ENCODE assay signal across 5 fruit fly cellular contexts in genomic region chr3R:21365262-21365661, dm6.
TF ChIP-seq lines count a peak whose summit lies in the region.

No protein-coding gene starts in this region.

- peak; percentile 52 for TF ChIP-seq CTCF in whole organism, embryonic (GFP tag; optimal IDR thresholded peaks at IDR 0.05; lab: Kevin White, UChicago)

TF ChIP-seq in whole organism, adult, 20 proteins besides CTCF, POLR2A, EP300 and RAD21 (continues in another document):
- TF ChIP-seq cnc (optimal IDR thresholded peaks at IDR 0.05; lab: Kevin White, UChicago) = no peak
- TF ChIP-seq kay (GFP tag; lab: Kevin White, UChicago; ENCODE audit: borderline replicate concordance) = no peak
- peak; percentile 79 for TF ChIP-seq tj (GFP tag; optimal IDR thresholded peaks at IDR 0.05; lab: Kevin White, UChicago)
- peak; percentile 94 for TF ChIP-seq Clk (GFP tag; optimal IDR thresholded peaks at IDR 0.05; lab: Kevin White, UChicago)
- TF ChIP-seq CG12768 (GFP tag; optimal IDR thresholded peaks at IDR 0.05; lab: Kevin White, UChicago) = peak; percentile 98
- TF ChIP-seq bab1 (GFP tag; optimal IDR thresholded peaks at IDR 0.05; lab: Kevin White, UChicago) = peak; percentile 93
- peak; percentile 97 for TF ChIP-seq ovo (GFP tag; optimal IDR thresholded peaks at IDR 0.05; lab: Kevin White, UChicago)
- TF ChIP-seq toe (GFP tag; optimal IDR thresholded peaks at IDR 0.05; lab: Kevin White, UChicago) = peak; percentile 99
- peak; percentile 92 for TF ChIP-seq Mnt (GFP tag; optimal IDR thresholded peaks at IDR 0.05; lab: Kevin White, UChicago)
- TF ChIP-seq CG1620 (GFP tag; optimal IDR thresholded peaks at IDR 0.05; lab: Kevin White, UChicago) = peak; percentile 97
- peak; percentile 97 for TF ChIP-seq CG7101 (tag; optimal IDR thresholded peaks at IDR 0.05; lab: Kevin White, UChicago)
- peak; percentile 97 for TF ChIP-seq CG7045 (GFP tag; optimal IDR thresholded peaks at IDR 0.05; lab: Kevin White, UChicago)
- TF ChIP-seq CG11617 (GFP tag; optimal IDR thresholded peaks at IDR 0.05; lab: Kevin White, UChicago) = peak; percentile 97
- TF ChIP-seq pad (GFP tag; optimal IDR thresholded peaks at IDR 0.05; lab: Kevin White, UChicago) = peak; percentile 90
- TF ChIP-seq cic (GFP tag; optimal IDR thresholded peaks at IDR 0.05; lab: Kevin White, UChicago) = peak; percentile 63
- TF ChIP-seq Hr96 (GFP tag; optimal IDR thresholded peaks at IDR 0.05; lab: Kevin White, UChicago) = no peak
- peak; percentile 96 for TF ChIP-seq Crg-1 (GFP tag; optimal IDR thresholded peaks at IDR 0.05; lab: Kevin White, UChicago)
- peak; percentile 93 for TF ChIP-seq CG33017 (tag; optimal IDR thresholded peaks at IDR 0.05; lab: Kevin White, UChicago)

TF ChIP-seq in whole organism, embryonic, 481 proteins besides CTCF, POLR2A, EP300 and RAD21 (continues in another document):
- TF ChIP-seq ewg (GFP tag; optimal IDR thresholded peaks at IDR 0.05; lab: Kevin White, UChicago) (peak; percentile 90), CoRest (tag; optimal IDR thresholded peaks at IDR 0.05; lab: Kevin White, UChicago) (peak; percentile 98), CG10147 (GFP tag; optimal IDR thresholded peaks at IDR 0.05; lab: Kevin White, UChicago) (peak; percentile 93), sens (GFP tag; lab: Kevin White, UChicago) (peak; percentile 98), CG4854 (GFP tag; optimal IDR thresholded peaks at IDR 0.05; lab: Kevin White, UChicago) (peak; percentile 92), dimm (GFP tag; IDR thresholded peaks at IDR 0.05; lab: Robert Waterston, UW) (0 out of 2 replicates have a peak, but pooled peaks have one; percentile 52), CG11247 (GFP tag; IDR thresholded peaks at IDR 0.05; lab: Robert Waterston, UW) (peak; percentile 90), CG14965 (GFP tag; optimal IDR thresholded peaks at IDR 0.05; lab: Kevin White, UChicago; ENCODE audit: borderline replicate concordance) (no peak), CG4617 (GFP tag; optimal IDR thresholded peaks at IDR 0.05; lab: Kevin White, UChicago; ENCODE audit: borderline replicate concordance) (peak; percentile 98), exex (tag; optimal IDR thresholded peaks at IDR 0.05; lab: Kevin White, UChicago) (no peak), da (GFP tag; optimal IDR thresholded peaks at IDR 0.05; lab: Kevin White, UChicago) (peak; percentile 85), wek (GFP tag; optimal IDR thresholded peaks at IDR 0.05; lab: Kevin White, UChicago) (peak; percentile 70), Nf-YA (GFP tag; IDR thresholded peaks at IDR 0.05; lab: Robert Waterston, UW) (peak; percentile 83), CG17802 (tag; optimal IDR thresholded peaks at IDR 0.05; lab: Kevin White, UChicago) (peak; percentile 74), CG3065 (GFP tag; optimal IDR thresholded peaks at IDR 0.05; lab: Kevin White, UChicago) (peak; percentile 91), B-H2 (GFP tag; optimal IDR thresholded peaks at IDR 0.05; lab: Kevin White, UChicago) (peak; percentile 97), CG8290 (GFP tag; optimal IDR thresholded peaks at IDR 0.05; lab: Kevin White, UChicago) (peak; percentile 89), CG8290 (tag; optimal IDR thresholded peaks at IDR 0.05; lab: Kevin White, UChicago) (peak in 1 of 2 experiments; percentile 82)

TF ChIP-seq in whole organism, prepupa, 60 proteins besides CTCF, POLR2A, EP300 and RAD21 (continues in another document):
- TF ChIP-seq CG6792 (GFP tag; optimal IDR thresholded peaks at IDR 0.05; lab: Kevin White, UChicago) = peak; percentile 95
- peak; percentile 93 for TF ChIP-seq Ets96B (tag; optimal IDR thresholded peaks at IDR 0.05; lab: Kevin White, UChicago)
- no peak for TF ChIP-seq net (GFP tag; optimal IDR thresholded peaks at IDR 0.05; lab: Kevin White, UChicago)
- peak in 1 of 2 experiments; percentile 87 for TF ChIP-seq salr (GFP tag; optimal IDR thresholded peaks at IDR 0.05; lab: Kevin White, UChicago)
- peak; percentile 97 for TF ChIP-seq achi (GFP tag; optimal IDR thresholded peaks at IDR 0.05; lab: Kevin White, UChicago)
- TF ChIP-seq fkh (GFP tag; optimal IDR thresholded peaks at IDR 0.05; lab: Kevin White, UChicago) = no peak
- no peak; the same call in 1 of the 3 replicates for TF ChIP-seq CG6163 (GFP tag; IDR thresholded peaks at IDR 0.05; lab: Robert Waterston, UW)
- peak; percentile 98 for TF ChIP-seq CG31627 (GFP tag; optimal IDR thresholded peaks at IDR 0.05; lab: Kevin White, UChicago)
- TF ChIP-seq CG16779 (tag; optimal IDR thresholded peaks at IDR 0.05; lab: Kevin White, UChicago) = no peak
- TF ChIP-seq dac (GFP tag; optimal IDR thresholded peaks at IDR 0.05; lab: Kevin White, UChicago) = no peak
- peak; percentile 89 for TF ChIP-seq Eip93F (GFP tag; optimal IDR thresholded peaks at IDR 0.05; lab: Kevin White, UChicago)
- peak; percentile 96 for TF ChIP-seq CG3919 (GFP tag; optimal IDR thresholded peaks at IDR 0.05; lab: Kevin White, UChicago)
- peak in 1 of 2 experiments; percentile 95 for TF ChIP-seq ss (GFP tag; optimal IDR thresholded peaks at IDR 0.05; lab: Kevin White, UChicago)
- TF ChIP-seq CG4318 (GFP tag; optimal IDR thresholded peaks at IDR 0.05; lab: Kevin White, UChicago) = peak; percentile 94
- peak; percentile 99 for TF ChIP-seq svp (GFP tag; lab: Kevin White, UChicago)
- TF ChIP-seq Eip78C (GFP tag; lab: Kevin White, UChicago) = peak; percentile 99
- TF ChIP-seq Blimp-1 (GFP tag; optimal IDR thresholded peaks at IDR 0.05; lab: Kevin White, UChicago) = peak; percentile 91
- no peak for TF ChIP-seq CG7368 (GFP tag; optimal IDR thresholded peaks at IDR 0.05; lab: Kevin White, UChicago)
- peak; percentile 93 for TF ChIP-seq CG8632 (GFP tag; optimal IDR thresholded peaks at IDR 0.05; lab: Kevin White, UChicago)
- TF ChIP-seq spab (GFP tag; optimal IDR thresholded peaks at IDR 0.05; lab: Kevin White, UChicago) = peak; percentile 91

TF ChIP-seq in whole organism, pupa, 21 proteins besides CTCF, POLR2A, EP300 and RAD21:
- TF ChIP-seq EcR (GFP tag; optimal IDR thresholded peaks at IDR 0.05; lab: Kevin White, UChicago) (peak; percentile 13), CG14655 (GFP tag; optimal IDR thresholded peaks at IDR 0.05; lab: Kevin White, UChicago) (no peak), fd96Ca (GFP tag; IDR thresholded peaks at IDR 0.05; lab: Robert Waterston, UW) (no peak; the same call in 2 of the 3 replicates), CG12605 (GFP tag; IDR thresholded peaks at IDR 0.05; lab: Robert Waterston, UW) (no peak; the same call in 1 of the 2 replicates), Ets98B (GFP tag; IDR thresholded peaks at IDR 0.05; lab: Robert Waterston, UW) (peak; percentile 89), D1 (tag; optimal IDR thresholded peaks at IDR 0.05; lab: Kevin White, UChicago) (no peak), Pif1B (GFP tag; optimal IDR thresholded peaks at IDR 0.05; lab: Kevin White, UChicago) (peak; percentile 92), CG8159 (tag; optimal IDR thresholded peaks at IDR 0.05; lab: Kevin White, UChicago) (peak; percentile 96), CG8301 (tag; optimal IDR thresholded peaks at IDR 0.05; lab: Kevin White, UChicago) (peak; percentile 93), CG9948 (tag; optimal IDR thresholded peaks at IDR 0.05; lab: Kevin White, UChicago) (peak; percentile 94), gl (tag; optimal IDR thresholded peaks at IDR 0.05; lab: Kevin White, UChicago) (peak; percentile 82), Pif1A (GFP tag; optimal IDR thresholded peaks at IDR 0.05; lab: Kevin White, UChicago) (no peak), CG32121 (GFP tag; IDR thresholded peaks at IDR 0.05; lab: Robert Waterston, UW) (peak; percentile 91), CG34367 (tag; optimal IDR thresholded peaks at IDR 0.05; lab: Kevin White, UChicago) (peak; percentile 90), Snoo (tag; optimal IDR thresholded peaks at IDR 0.05; lab: Kevin White, UChicago) (peak; percentile 95), CG15710 (tag; optimal IDR thresholded peaks at IDR 0.05; lab: Kevin White, UChicago) (peak; percentile 97), CG10348 (GFP tag; IDR thresholded peaks at IDR 0.05; lab: Robert Waterston, UW) (peak; percentile 92), CG4496 (GFP tag; IDR thresholded peaks at IDR 0.05; lab: Robert Waterston, UW) (peak; percentile 94), CG17806 (tag; optimal IDR thresholded peaks at IDR 0.05; lab: Kevin White, UChicago) (peak; percentile 90), CG13204 (GFP tag; optimal IDR thresholded peaks at IDR 0.05; lab: Kevin White, UChicago) (no peak), rn (GFP tag; IDR thresholded peaks at IDR 0.05; lab: Robert Waterston, UW) (peak; percentile 84)
TF ChIP-seq in whole organism, pupa: peak in this region for 15.

TF ChIP-seq in whole organism, wandering third instar larva, 38 proteins besides CTCF, POLR2A, EP300 and RAD21 (continues in another document):
- TF ChIP-seq OdsH (GFP tag; optimal IDR thresholded peaks at IDR 0.05; lab: Kevin White, UChicago) (peak; percentile 95), N (GFP tag; optimal IDR thresholded peaks at IDR 0.05; lab: Kevin White, UChicago) (no peak), brk (GFP tag; optimal IDR thresholded peaks at IDR 0.05; lab: Kevin White, UChicago) (no peak), dl (GFP tag; optimal IDR thresholded peaks at IDR 0.05; lab: Kevin White, UChicago; ENCODE audit: insufficient read depth in 1 of 2, partially characterized antibody in 2 of 2) (no peak), rgr (GFP tag; optimal IDR thresholded peaks at IDR 0.05; lab: Kevin White, UChicago) (peak; percentile 97), psq (GFP tag; optimal IDR thresholded peaks at IDR 0.05; lab: Kevin White, UChicago) (peak; percentile 93), dmrt93B (GFP tag; optimal IDR thresholded peaks at IDR 0.05; lab: Kevin White, UChicago) (peak; percentile 98), Jra (GFP tag; optimal IDR thresholded peaks at IDR 0.05; lab: Kevin White, UChicago) (peak; percentile 86), Myc (optimal IDR thresholded peaks at IDR 0.05; lab: Kevin White, UChicago) (peak; percentile 17), ey (GFP tag; optimal IDR thresholded peaks at IDR 0.05; lab: Kevin White, UChicago) (peak; percentile 96), lola (GFP tag; optimal IDR thresholded peaks at IDR 0.05; lab: Kevin White, UChicago) (no peak), fru (GFP tag; optimal IDR thresholded peaks at IDR 0.05; lab: Kevin White, UChicago) (peak; percentile 97), CG32264 (GFP tag; optimal IDR thresholded peaks at IDR 0.05; lab: Kevin White, UChicago) (peak; percentile 86), Hnf4 (GFP tag; optimal IDR thresholded peaks at IDR 0.05; lab: Kevin White, UChicago) (peak; percentile 94), HLH106 (tag; optimal IDR thresholded peaks at IDR 0.05; lab: Kevin White, UChicago) (peak; percentile 99), Rel (GFP tag; optimal IDR thresholded peaks at IDR 0.05; lab: Kevin White, UChicago) (no peak), Rel (tag; optimal IDR thresholded peaks at IDR 0.05; lab: Kevin White, UChicago) (peak; percentile 88), woc (GFP tag; optimal IDR thresholded peaks at IDR 0.05; lab: Kevin White, UChicago) (peak; percentile 96), foxo (GFP tag; optimal IDR thresholded peaks at IDR 0.05; lab: Kevin White, UChicago) (peak; percentile 44 to 98), sage (GFP tag; optimal IDR thresholded peaks at IDR 0.05; lab: Kevin White, UChicago) (no peak), br (GFP tag; optimal IDR thresholded peaks at IDR 0.05; lab: Kevin White, UChicago) (peak; percentile 96), Mio (GFP tag; optimal IDR thresholded peaks at IDR 0.05; lab: Kevin White, UChicago) (peak; percentile 79), sv (GFP tag; optimal IDR thresholded peaks at IDR 0.05; lab: Kevin White, UChicago) (peak; percentile 96)
